Fruit fly (Drosophila melanogaster) whole organism, embryonic: ENCODE data around the gene CG34454.

Source experiments
- Ada2b ChIP-seq: fragments of 200-800 bp; sonication (Bioruptor generic); IDR thresholded peaks from 2 replicates; pipeline ENCODE4 v1.3.6; 2022; ENCODE audit warnings: missing biosample characterization, missing genetic modification characterization
- Antp ChIP-seq: fragments of 200-800 bp; sonication (Bioruptor generic); optimal IDR thresholded peaks from 3 replicates; lab custom pipeline; 2016; ENCODE audit warnings: missing biosample characterization, missing genetic modification characterization
- CG10274 ChIP-seq: fragments of 200-800 bp; sonication (Bioruptor generic); optimal IDR thresholded peaks from 3 replicates; lab custom pipeline; 2017; ENCODE audit warnings: missing biosample characterization, mild to moderate bottlenecking, missing genetic modification characterization
- CG10543 ChIP-seq: fragments of 200-800 bp; sonication (Bioruptor generic); optimal IDR thresholded peaks from 3 replicates; lab custom pipeline; 2017; ENCODE audit warnings: missing biosample characterization, mild to moderate bottlenecking, missing genetic modification characterization, moderate library complexity
- CG12071 ChIP-seq: fragments of 200-800 bp; sonication (Bioruptor generic); optimal IDR thresholded peaks from 3 replicates; lab custom pipeline; 2018; ENCODE audit warnings: missing biosample characterization, mild to moderate bottlenecking, missing genetic modification characterization
- CG12659 ChIP-seq: fragments of 200-800 bp; sonication (Bioruptor generic); optimal IDR thresholded peaks from 3 replicates; lab custom pipeline; 2017; ENCODE audit warnings: mild to moderate bottlenecking, missing biosample characterization, missing genetic modification reagents, missing genetic modification characterization
- CG14050 ChIP-seq: fragments of 200-800 bp; sonication (Bioruptor generic); IDR thresholded peaks from 3 replicates; pipeline ENCODE4 v1.3.6; 2022; ENCODE audit warnings: missing biosample characterization, missing genetic modification characterization
- CG18011 ChIP-seq: fragments of 200-800 bp; sonication (Bioruptor generic); optimal IDR thresholded peaks from 2 replicates; lab custom pipeline; 2017; ENCODE audit warnings: missing biosample characterization, missing genetic modification characterization, mild to moderate bottlenecking, moderate library complexity, missing genotype
- CG18476 ChIP-seq: fragments of 200-800 bp; sonication (Bioruptor generic); optimal IDR thresholded peaks from 2 replicates; lab custom pipeline; 2016; ENCODE audit warnings: missing biosample characterization, mild to moderate bottlenecking, missing genetic modification characterization
- CG31441 ChIP-seq: fragments of 200-800 bp; sonication (Bioruptor generic); IDR thresholded peaks from 2 replicates; pipeline ENCODE4 v1.3.6; 2022; ENCODE audit warnings: missing biosample characterization, missing genetic modification characterization
- CG32772 ChIP-seq: fragments of 200-800 bp; sonication (Bioruptor generic); IDR thresholded peaks from 2 replicates; pipeline ENCODE4 v1.3.6; 2022; ENCODE audit warnings: missing biosample characterization, missing genetic modification characterization
- CG34376 ChIP-seq: fragments of 200-800 bp; sonication (Bioruptor generic); optimal IDR thresholded peaks from 2 replicates; lab custom pipeline; 2018; ENCODE audit warnings: missing biosample characterization, mild to moderate bottlenecking, missing genetic modification characterization
- CG34422 ChIP-seq: fragments of 200-800 bp; sonication (Bioruptor generic); IDR thresholded peaks from 3 replicates; pipeline ENCODE4 v1.3.6; 2022; ENCODE audit warnings: missing biosample characterization, missing genetic modification characterization
- CG4282 ChIP-seq: fragments of 200-800 bp; sonication (Bioruptor generic); optimal IDR thresholded peaks from 2 replicates; lab custom pipeline; 2016; ENCODE audit warnings: missing biosample characterization, missing genetic modification characterization
- CG4328 ChIP-seq: fragments of 200-800 bp; sonication (Bioruptor generic); optimal IDR thresholded peaks from 3 replicates; lab custom pipeline; 2017; ENCODE audit warnings: missing biosample characterization, missing genetic modification reagents, missing genetic modification characterization
- CG4617 ChIP-seq: fragments of 200-800 bp; sonication (Bioruptor generic); optimal IDR thresholded peaks from 3 replicates; lab custom pipeline; 2016; ENCODE audit warnings: missing biosample characterization, missing genetic modification characterization, borderline replicate concordance
- CG6765 ChIP-seq: fragments of 200-800 bp; sonication (Bioruptor generic); optimal IDR thresholded peaks from 3 replicates; lab custom pipeline; 2017; ENCODE audit warnings: missing biosample characterization, mild to moderate bottlenecking, missing genetic modification characterization
- CG6854 ChIP-seq: fragments of 200-800 bp; sonication (Bioruptor generic); optimal IDR thresholded peaks from 3 replicates; lab custom pipeline; 2017; ENCODE audit warnings: missing biosample characterization, mild to moderate bottlenecking, missing genetic modification characterization
- CG7745 ChIP-seq: fragments of 200-800 bp; sonication (Bioruptor generic); optimal IDR thresholded peaks from 2 replicates; lab custom pipeline; 2018; ENCODE audit warnings: missing biosample characterization, mild to moderate bottlenecking, missing genetic modification characterization, moderate library complexity
- CG8765 ChIP-seq: fragments of 200-800 bp; sonication (Bioruptor generic); IDR thresholded peaks from 2 replicates; pipeline ENCODE4 v1.3.6; 2022; ENCODE audit warnings: missing biosample characterization, missing genetic modification characterization
- CG9437 ChIP-seq: fragments of 200-800 bp; sonication (Bioruptor generic); optimal IDR thresholded peaks from 2 replicates; lab custom pipeline; 2018; ENCODE audit warnings: missing biosample characterization, mild to moderate bottlenecking, missing genetic modification characterization
- CG9876 ChIP-seq: fragments of 200-800 bp; sonication (Bioruptor generic); optimal IDR thresholded peaks from 2 replicates; lab custom pipeline; 2016; ENCODE audit warnings: missing biosample characterization, missing genetic modification characterization
- CrebB ChIP-seq: fragments of 200-800 bp; sonication (Bioruptor generic); optimal IDR thresholded peaks from 3 replicates; lab custom pipeline; 2018; ENCODE audit warnings: missing biosample characterization, mild to moderate bottlenecking, missing genetic modification characterization
- Dip3 ChIP-seq: fragments of 200-800 bp; sonication (Bioruptor generic); optimal IDR thresholded peaks from 3 replicates; lab custom pipeline; 2016; ENCODE audit warnings: missing biosample characterization, missing genetic modification characterization
- Fer1 ChIP-seq: fragments of 200-800 bp; sonication (Bioruptor generic); optimal IDR thresholded peaks from 2 replicates; lab custom pipeline; 2017; ENCODE audit warnings: missing biosample characterization, mild to moderate bottlenecking, missing genetic modification characterization
- HLH4C ChIP-seq: fragments of 200-800 bp; sonication (Bioruptor generic); IDR thresholded peaks from 3 replicates; pipeline ENCODE4 v1.3.6; 2022; ENCODE audit warnings: missing biosample characterization, missing genetic modification characterization; ENCODE audit not compliant: partially characterized antibody
- Hsf ChIP-seq: fragments of 200-800 bp; sonication (Bioruptor generic); optimal IDR thresholded peaks from 3 replicates; lab custom pipeline; 2016; ENCODE audit warnings: missing biosample characterization, missing genetic modification characterization
- Kr ChIP-seq: fragments of 200-800 bp; sonication (Bioruptor generic); optimal IDR thresholded peaks from 2 replicates; lab custom pipeline; 2017; ENCODE audit warnings: missing biosample characterization, mild to moderate bottlenecking, missing genetic modification characterization
- Lim3 ChIP-seq: fragments of 200-800 bp; sonication (Bioruptor generic); IDR thresholded peaks from 2 replicates; pipeline ENCODE4 v1.3.6; 2022; ENCODE audit warnings: missing biosample characterization, missing genetic modification characterization
- Pdp1 ChIP-seq, 2 experiments: fragments of 200-800 bp; sonication (Bioruptor generic); optimal IDR thresholded peaks; 3 replicates each; lab custom pipeline; 2016; ENCODE audit warnings: missing biosample characterization in 2 of 2, missing genetic modification characterization in 2 of 2, mild to moderate bottlenecking in 1 of 2, moderate library complexity in 1 of 2
- Ravus ChIP-seq: fragments of 200-800 bp; sonication (Bioruptor generic); IDR thresholded peaks from 2 replicates; pipeline ENCODE4 v1.3.6; 2022; ENCODE audit warnings: missing biosample characterization, missing genetic modification characterization
- Sin3A ChIP-seq: fragments of >200 bp; optimal IDR thresholded peaks from 2 replicates; lab custom pipeline; 2018
- Six4 ChIP-seq: fragments of 200-800 bp; sonication (Bioruptor generic); optimal IDR thresholded peaks from 2 replicates; lab custom pipeline; 2016; ENCODE audit warnings: missing biosample characterization, missing genetic modification characterization
- az2 ChIP-seq: fragments of 200-800 bp; sonication (Bioruptor generic); optimal IDR thresholded peaks from 3 replicates; lab custom pipeline; 2016; ENCODE audit warnings: missing biosample characterization, missing genetic modification characterization
- bigmax ChIP-seq: fragments of 200-800 bp; sonication (Bioruptor generic); optimal IDR thresholded peaks from 2 replicates; lab custom pipeline; 2018; ENCODE audit warnings: missing biosample characterization, mild to moderate bottlenecking, missing genetic modification characterization
- crp ChIP-seq, 2 experiments: fragments of 200-800 bp; sonication (Bioruptor generic); optimal IDR thresholded peaks; 2 replicates in 1 of 2; 3 replicates in 1 of 2; lab custom pipeline; 2017; ENCODE audit warnings: missing biosample characterization in 2 of 2, missing genetic modification characterization in 2 of 2, mild to moderate bottlenecking in 1 of 2, moderate library complexity in 1 of 2
- disco-r ChIP-seq: fragments of 200-800 bp; sonication (Bioruptor generic); optimal IDR thresholded peaks from 2 replicates; lab custom pipeline; 2016; ENCODE audit warnings: missing biosample characterization, missing genetic modification characterization
- dm ChIP-seq: fragments of 200-800 bp; sonication (Bioruptor generic); optimal IDR thresholded peaks from 3 replicates; lab custom pipeline; 2016; ENCODE audit warnings: missing biosample characterization, missing genetic modification characterization
- fru ChIP-seq: fragments of >200 bp; optimal IDR thresholded peaks from 2 replicates; lab custom pipeline; 2017
- grn ChIP-seq: fragments of 200-800 bp; sonication (Bioruptor generic); optimal IDR thresholded peaks from 3 replicates; lab custom pipeline; 2017; ENCODE audit warnings: missing biosample characterization, missing genetic modification characterization
- hth ChIP-seq: fragments of >200 bp; optimal IDR thresholded peaks from 2 replicates; lab custom pipeline; 2017; ENCODE audit warnings: inconsistent platforms
- ken ChIP-seq: fragments of 200-800 bp; sonication (Bioruptor generic); IDR thresholded peaks from 3 replicates; pipeline ENCODE4 v1.3.6; 2022; ENCODE audit warnings: missing biosample characterization, missing genetic modification characterization
- kni ChIP-seq: fragments of 200-800 bp; sonication (Bioruptor generic); optimal IDR thresholded peaks from 3 replicates; lab custom pipeline; 2017; ENCODE audit warnings: mild to moderate bottlenecking, missing biosample characterization, missing genetic modification reagents, missing genetic modification characterization
- nmo ChIP-seq: fragments of 200-800 bp; sonication (Bioruptor generic); optimal IDR thresholded peaks from 2 replicates; lab custom pipeline; 2018; ENCODE audit warnings: missing biosample characterization, mild to moderate bottlenecking, missing genetic modification characterization, moderate library complexity
- prd ChIP-seq, 3 experiments: fragments of >200 bp in 2 of 3; fragments of 200-800 bp in 1 of 3; sonication (Bioruptor generic) in 1 of 3; optimal IDR thresholded peaks in 2 of 3; IDR thresholded peaks in 1 of 3; 2 replicates in 2 of 3; 3 replicates in 1 of 3; pipeline versions ENCODE4 v1.3.6 to Lab custom; 2017 to 2022; ENCODE audit warnings: missing biosample characterization in 1 of 3, missing genetic modification characterization in 1 of 3
- pzg ChIP-seq: fragments of 200-800 bp; sonication (Bioruptor generic); optimal IDR thresholded peaks from 3 replicates; lab custom pipeline; 2018; ENCODE audit warnings: missing biosample characterization, mild to moderate bottlenecking, missing genetic modification characterization, moderate library complexity
- so ChIP-seq: fragments of 200-800 bp; sonication (Bioruptor generic); IDR thresholded peaks from 3 replicates; pipeline ENCODE4 v1.3.6; 2022; ENCODE audit warnings: missing biosample characterization, missing genetic modification characterization
- wor ChIP-seq: fragments of 200-800 bp; sonication (Bioruptor generic); IDR thresholded peaks from 2 replicates; pipeline ENCODE4 v1.3.6; 2022; ENCODE audit warnings: missing biosample characterization, missing genetic modification characterization
- z ChIP-seq: fragments of 200-800 bp; sonication (Bioruptor generic); IDR thresholded peaks from 3 replicates; pipeline ENCODE4 v1.3.6; 2022; ENCODE audit warnings: missing biosample characterization, missing genetic modification characterization
- zen ChIP-seq: fragments of 200-800 bp; sonication (Bioruptor generic); optimal IDR thresholded peaks from 3 replicates; lab custom pipeline; 2018; ENCODE audit warnings: missing biosample characterization, mild to moderate bottlenecking, missing genetic modification characterization, moderate library complexity

The CG34454 gene

dm6 chr3L:270760-271500 lies 38.8 kb upstream of the CG34454 start, which contains the start of gene miple2 (continued):
- TF ChIP-seq CG10274 (GFP tag; lab: Kevin White, UChicago), result peak; percentile 23
- peak; percentile 7 for TF ChIP-seq bigmax (GFP tag; lab: Kevin White, UChicago)
- TF ChIP-seq so (GFP tag; lab: Robert Waterston, UW), result no peak
- TF ChIP-seq Fer1, result peak; percentile 56
- TF ChIP-seq Hsf (GFP tag; lab: Kevin White, UChicago), result peak; percentile 50
- TF ChIP-seq CG6854, result peak; percentile 31
- no peak for TF ChIP-seq Antp (GFP tag; lab: Kevin White, UChicago)
- peak; percentile 40 for TF ChIP-seq disco-r (GFP tag; lab: Kevin White, UChicago)
- peak; percentile 13 for TF ChIP-seq CG12071 (GFP tag; lab: Kevin White, UChicago)
- no peak for TF ChIP-seq wor (GFP tag; lab: Robert Waterston, UW)
- peak; percentile 38 for TF ChIP-seq CG9437 (GFP tag; lab: Kevin White, UChicago)
- TF ChIP-seq Ada2b (GFP tag; lab: Robert Waterston, UW), result no peak
- no peak for TF ChIP-seq hth (lab: Kevin White, UChicago)
- no peak; the same call in 1 of the 2 replicates for TF ChIP-seq CG31441 (GFP tag; lab: Robert Waterston, UW)
- TF ChIP-seq kni (GFP tag; lab: Kevin White, UChicago), result peak; percentile 94
- no peak for TF ChIP-seq CG18476 (GFP tag; lab: Kevin White, UChicago)
- peak; percentile 20 to 100 for TF ChIP-seq Pdp1 (GFP tag; optimal IDR thresholded peaks at IDR 0.05; lab: Kevin White, UChicago)
- peak; percentile 70 for TF ChIP-seq CG10543
- no peak for TF ChIP-seq Ravus (GFP tag; lab: Robert Waterston, UW)
- no peak for TF ChIP-seq CG7745 (tag; lab: Kevin White, UChicago)
- peak; percentile 98 for TF ChIP-seq z
- TF ChIP-seq CrebB, result peak; percentile 60
- TF ChIP-seq az2 (GFP tag; lab: Kevin White, UChicago), result peak; percentile 35
- no peak for TF ChIP-seq CG4282 (GFP tag; lab: Kevin White, UChicago)
- no peak for TF ChIP-seq HLH4C
- peak; percentile 48 for TF ChIP-seq Six4
- TF ChIP-seq fru (lab: Kevin White, UChicago), result no peak
- TF ChIP-seq crp (GFP tag; optimal IDR thresholded peaks at IDR 0.05; lab: Kevin White, UChicago), result no peak
- no peak for TF ChIP-seq Sin3A
- TF ChIP-seq Dip3 (GFP tag; lab: Kevin White, UChicago), result no peak
- TF ChIP-seq Kr, result peak; percentile 51
- TF ChIP-seq pzg, result no peak
- no peak for TF ChIP-seq CG9876 (GFP tag; lab: Kevin White, UChicago)
- TF ChIP-seq CG6765 (GFP tag; lab: Kevin White, UChicago), result peak; percentile 38
- TF ChIP-seq CG34422 (GFP tag; lab: Robert Waterston, UW), result no peak
- no peak for TF ChIP-seq prd (optimal IDR thresholded peaks at IDR 0.05; lab: Kevin White, UChicago)
- peak; percentile 44; the same call in 1 of the 3 replicates for TF ChIP-seq prd (GFP tag; IDR thresholded peaks at IDR 0.05; lab: Robert Waterston, UW)
- peak; percentile 45 for TF ChIP-seq nmo (GFP tag; lab: Kevin White, UChicago)
- TF ChIP-seq CG32772, result no peak
- TF ChIP-seq grn (GFP tag; lab: Kevin White, UChicago), result peak; percentile 84
- TF ChIP-seq Lim3 (GFP tag; lab: Robert Waterston, UW), result no peak
- no peak for TF ChIP-seq zen
- TF ChIP-seq CG4328 (GFP tag; lab: Kevin White, UChicago), result peak; percentile 75
- TF ChIP-seq dm (GFP tag; lab: Kevin White, UChicago), result peak; percentile 44
- peak; percentile 69 for TF ChIP-seq CG34376
- no peak for TF ChIP-seq CG14050 (GFP tag; lab: Robert Waterston, UW)
- TF ChIP-seq CG12659, result peak; percentile 52
- peak; percentile 38 for TF ChIP-seq CG18011 (GFP tag; lab: Kevin White, UChicago)
- 0 out of 3 replicates have a peak, but pooled peaks have one; percentile 25 for TF ChIP-seq ken (GFP tag; lab: Robert Waterston, UW)
- no peak for TF ChIP-seq CG4617 (GFP tag; lab: Kevin White, UChicago)
- TF ChIP-seq CG8765 (GFP tag; lab: Robert Waterston, UW), result no peak
